Fruit fly (Drosophila melanogaster) whole organism, prepupa: ENCODE data around the gene CG3165.

ENCODE experiments used
- CG3919 ChIP-seq: fragments of 200-800 bp; sonication (Bioruptor generic); optimal IDR thresholded peaks from 3 replicates; lab custom pipeline; 2016; ENCODE audit warnings: missing biosample characterization, missing genetic modification characterization
- Sox14 ChIP-seq: fragments of 200-800 bp; sonication (Bioruptor generic); optimal IDR thresholded peaks from 3 replicates; lab custom pipeline; 2016; ENCODE audit warnings: missing biosample characterization, missing genetic modification characterization
- acj6 ChIP-seq: fragments of 200-800 bp; sonication (Bioruptor generic); optimal IDR thresholded peaks from 3 replicates; lab custom pipeline; 2016; ENCODE audit warnings: missing biosample characterization, missing genetic modification characterization

DNA sequence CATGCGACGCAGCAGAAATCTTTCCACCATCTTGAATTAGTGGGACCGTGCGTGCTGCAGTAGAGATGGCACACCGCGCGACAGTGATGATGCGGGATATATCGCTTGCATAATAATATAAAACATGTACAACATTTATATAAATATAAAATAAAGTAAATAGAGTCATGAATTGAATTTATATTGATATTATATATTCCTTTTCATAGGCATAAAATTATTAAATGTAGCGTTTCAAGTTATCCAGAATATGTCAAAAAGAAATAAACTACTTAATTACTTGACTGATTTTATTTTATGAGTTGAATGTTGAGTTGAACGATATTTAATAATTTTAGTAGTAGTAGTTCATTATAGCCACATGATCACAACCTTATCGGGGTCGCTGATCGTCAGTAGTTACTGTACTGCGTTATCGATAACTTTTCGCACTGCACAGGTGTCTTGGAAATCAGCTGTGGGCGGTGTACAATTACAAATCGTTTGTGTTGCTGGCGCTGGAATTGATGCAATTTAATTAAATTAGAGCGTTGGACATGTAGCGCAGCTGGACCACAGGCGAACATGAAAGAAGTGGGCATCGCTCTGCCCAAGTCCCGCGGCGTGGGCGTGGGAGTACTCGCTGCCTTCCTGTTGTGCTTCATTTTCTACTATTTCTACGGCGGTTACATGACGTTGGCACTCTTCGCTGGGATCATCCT, 10.9 kb downstream of the CG3165 start, which contains the start of the genes Chd1 and Bem46:
- TF ChIP-seq Sox14 (GFP tag; lab: Kevin White, UChicago), result no peak
- TF ChIP-seq CG3919 (GFP tag; lab: Kevin White, UChicago), result no peak
- peak; percentile 88 for TF ChIP-seq acj6 (GFP tag; lab: Kevin White, UChicago)
